Worm (Caenorhabditis elegans) whole organism, L4/young adult: ENCODE measurements around the gene F59B10.5.

Experiments
- W03F9.2 ChIP-seq: fragments of 150-350 bp; optimal IDR thresholded peaks from 2 replicates; lab custom pipeline; 2014; ENCODE audit warnings: missing biosample characterization, missing genetic modification characterization
- dao-5 ChIP-seq: sonication (generic microtip); optimal IDR thresholded peaks from 2 replicates; lab custom pipeline; 2016; ENCODE audit warnings: missing genotype, missing genetic modification characterization, moderate library complexity, missing compliant biosample characterization
- him-1 ChIP-seq: sonication (generic microtip); optimal IDR thresholded peaks from 2 replicates; lab custom pipeline; 2016; ENCODE audit warnings: missing genotype, missing genetic modification reagents, missing genetic modification characterization, missing compliant biosample characterization

- no peak for TF ChIP-seq dao-5 (tag; lab: Kevin White, UChicago)
- no peak for TF ChIP-seq him-1 (tag; lab: Kevin White, UChicago)
- no peak for TF ChIP-seq W03F9.2 (tag; lab: Kevin White, UChicago)
Measured at ce11 chrII:10516375-10516774, 7.1 kb downstream of the F59B10.5 start.
